Worm (Caenorhabditis elegans): ENCODE data around the gene sri-78.
"Not testable (repeated sequence)": the region's sequence is repeated elsewhere in the genome, so short reads cannot be mapped to it uniquely, and the experiment has no call there.

Gene sri-78

ce11 chrII:3184858-3185257 is at the start of gene sri-78:
Gene sri-78 (plus strand): TSS chrII:3185158.
- TF ChIP-seq unc-62 (GFP tag; optimal IDR thresholded peaks at IDR 0.05), result not testable (repeated sequence)

ce11 chrII:3135293-3135692 is 49.7 kb upstream of the sri-78 start:
- no peak for TF ChIP-seq unc-62 (GFP tag; optimal IDR thresholded peaks at IDR 0.05)

ce11 chrII:3137804-3138203 is 47.2 kb upstream of the sri-78 start, which contains the start of gene sri-54:
Gene sri-54 (minus strand): TSS chrII:3137904.
- TF ChIP-seq unc-62 (GFP tag; optimal IDR thresholded peaks at IDR 0.05), result no peak

- TF ChIP-seq unc-62 (GFP tag; optimal IDR thresholded peaks at IDR 0.05), result not testable (repeated sequence)
Measured at ce11 chrII:3142855-3143254, 42.1 kb upstream of the sri-78 start, which contains the start of gene sri-42. Gene sri-42 (minus strand): TSS chrII:3142955.

ce11 chrII:3144552-3144951 is 40.4 kb upstream of the sri-78 start, which contains the start of gene sri-43:
Gene sri-43 (minus strand): TSS chrII:3144652.
- not testable (repeated sequence) for TF ChIP-seq unc-62 (GFP tag; optimal IDR thresholded peaks at IDR 0.05)

- TF ChIP-seq unc-62 (GFP tag; optimal IDR thresholded peaks at IDR 0.05), result no peak
Measured at ce11 chrII:3145842-3146241, 39.1 kb upstream of the sri-78 start, which contains the start of gene T10D4.15. Gene T10D4.15 (plus strand): TSS chrII:3146142.

ce11 chrII:3148404-3148803 is 36.6 kb upstream of the sri-78 start:
- TF ChIP-seq unc-62 (GFP tag; optimal IDR thresholded peaks at IDR 0.05), result no peak

ce11 chrII:3149521-3150190 is 35.3 kb upstream of the sri-78 start, which contains the start of the genes T10D4.11 and T10D4.1:
Gene T10D4.11 (minus strand): TSS chrII:3149621.
Gene T10D4.1 (plus strand): TSS chrII:3150140.
- TF ChIP-seq unc-62 (GFP tag; optimal IDR thresholded peaks at IDR 0.05), result no peak

ce11 chrII:3151615-3152014 is 33.3 kb upstream of the sri-78 start, which contains the start of the genes T10D4.14 and T10D4.19:
Gene T10D4.14 (minus strand): TSS chrII:3151715.
Gene T10D4.19 (plus strand): TSS chrII:3151918.
- no peak for TF ChIP-seq unc-62 (GFP tag; optimal IDR thresholded peaks at IDR 0.05)

- no peak for TF ChIP-seq unc-62 (GFP tag; optimal IDR thresholded peaks at IDR 0.05)
Measured at ce11 chrII:3154383-3154782, 30.6 kb upstream of the sri-78 start, which contains the start of gene sri-32. Gene sri-32 (minus strand): TSS chrII:3154483.

- TF ChIP-seq unc-62 (GFP tag; optimal IDR thresholded peaks at IDR 0.05), result no peak
Measured at ce11 chrII:3156749-3157148, 28.2 kb upstream of the sri-78 start, which contains the start of gene sri-33. Gene sri-33 (minus strand): TSS chrII:3156849.

- no peak for TF ChIP-seq unc-62 (GFP tag; optimal IDR thresholded peaks at IDR 0.05)
Measured at ce11 chrII:3158985-3159384, 26.0 kb upstream of the sri-78 start, which contains the start of gene sri-34. Gene sri-34 (minus strand): TSS chrII:3159085.

ce11 chrII:3170089-3170488 is 14.9 kb upstream of the sri-78 start, which contains the start of gene fbxc-55:
Gene fbxc-55 (minus strand): TSS chrII:3170189.
- TF ChIP-seq unc-62 (GFP tag; optimal IDR thresholded peaks at IDR 0.05), result no peak

ce11 chrII:3172176-3172575 is 12.8 kb upstream of the sri-78 start, which contains the start of gene Y27F2A.10:
Gene Y27F2A.10 (minus strand): TSS chrII:3172276.
- no peak for TF ChIP-seq unc-62 (GFP tag; optimal IDR thresholded peaks at IDR 0.05)

ce11 chrII:3177663-3178062 is 7.3 kb upstream of the sri-78 start, which contains the start of gene sri-40:
Gene sri-40 (plus strand): TSS chrII:3177963.
- not testable (repeated sequence) for TF ChIP-seq unc-62 (GFP tag; optimal IDR thresholded peaks at IDR 0.05)

ce11 chrII:3183300-3183840 is 1.6 kb upstream of the sri-78 start, which contains the start of the genes Y27F2A.6 and Y27F2A.8:
Gene Y27F2A.6 (minus strand): TSS chrII:3183400.
Gene Y27F2A.8 (plus strand): TSS chrII:3183790.
- not testable (repeated sequence) for TF ChIP-seq unc-62 (GFP tag; optimal IDR thresholded peaks at IDR 0.05)
